Fruit fly (Drosophila melanogaster) S2 (cell line): ENCODE results near the gene GstZ1.

ENCODE experiments used
- CG8478 ChIP-seq: fragments of >200 bp; optimal IDR thresholded peaks from 2 replicates; lab custom pipeline; 2018
- CTCF ChIP-seq, 2 experiments: fragments of >200 bp; optimal IDR thresholded peaks; 2 replicates each; lab custom pipeline; 2018

The GstZ1 gene

dm6 chr3R:9433774-9434173 is 22.6 kb downstream of the GstZ1 start:
- no peak for TF ChIP-seq CG8478
- TF ChIP-seq CTCF (optimal IDR thresholded peaks at IDR 0.05; lab: Kevin White, UChicago), result no peak

DNA sequence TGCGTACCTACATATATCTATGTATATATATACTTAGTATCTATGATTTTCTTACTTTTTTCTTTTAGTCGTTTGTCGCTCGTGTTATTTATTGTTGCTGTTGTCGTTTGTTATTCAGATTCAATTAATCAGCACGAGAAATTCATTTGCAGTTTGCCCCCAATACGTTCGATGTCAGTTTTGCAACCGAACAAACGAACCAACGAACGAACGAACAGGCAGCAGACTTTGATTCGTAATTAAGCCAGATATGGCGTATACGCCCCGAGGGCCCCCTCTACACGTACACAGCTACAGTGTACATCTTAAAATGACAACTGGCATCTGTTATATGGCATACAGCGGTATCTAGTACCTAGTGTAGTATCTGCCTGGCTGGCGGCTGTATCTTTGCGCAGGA is 23.1 kb downstream of the GstZ1 start:
- TF ChIP-seq CTCF (optimal IDR thresholded peaks at IDR 0.05; lab: Kevin White, UChicago) (no peak), CG8478 (no peak)

- TF ChIP-seq CTCF (optimal IDR thresholded peaks at IDR 0.05; lab: Kevin White, UChicago) (no peak), CG8478 (no peak)
Measured at dm6 chr3R:9430344-9431253, 25.7 kb downstream of the GstZ1 start.

DNA sequence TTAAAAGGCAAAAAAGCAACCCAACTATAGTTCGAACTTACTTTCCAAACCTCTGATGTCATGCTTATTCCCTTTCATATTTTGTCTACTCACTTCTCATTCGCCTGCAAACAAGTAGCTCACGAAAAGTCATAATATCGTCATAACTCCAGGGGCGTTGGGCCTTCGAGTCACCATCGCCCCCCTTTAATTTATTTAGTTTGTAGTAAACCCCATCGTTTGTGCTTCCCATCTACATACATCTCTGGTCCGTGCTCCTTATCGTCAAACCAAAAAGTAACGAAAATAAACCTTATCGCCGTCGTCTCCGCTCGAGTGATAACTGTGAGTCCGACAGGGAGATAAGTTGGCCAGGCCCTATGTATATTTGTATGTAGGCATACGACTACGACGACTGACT is 27.4 kb downstream of the GstZ1 start:
- no peak for TF ChIP-seq CG8478
- TF ChIP-seq CTCF (optimal IDR thresholded peaks at IDR 0.05; lab: Kevin White, UChicago), result no peak

dm6 chr3R:9428189-9428699 is 28.1 kb downstream of the GstZ1 start:
- TF ChIP-seq CG8478, result no peak
- no peak for TF ChIP-seq CTCF (optimal IDR thresholded peaks at IDR 0.05; lab: Kevin White, UChicago)

DNA sequence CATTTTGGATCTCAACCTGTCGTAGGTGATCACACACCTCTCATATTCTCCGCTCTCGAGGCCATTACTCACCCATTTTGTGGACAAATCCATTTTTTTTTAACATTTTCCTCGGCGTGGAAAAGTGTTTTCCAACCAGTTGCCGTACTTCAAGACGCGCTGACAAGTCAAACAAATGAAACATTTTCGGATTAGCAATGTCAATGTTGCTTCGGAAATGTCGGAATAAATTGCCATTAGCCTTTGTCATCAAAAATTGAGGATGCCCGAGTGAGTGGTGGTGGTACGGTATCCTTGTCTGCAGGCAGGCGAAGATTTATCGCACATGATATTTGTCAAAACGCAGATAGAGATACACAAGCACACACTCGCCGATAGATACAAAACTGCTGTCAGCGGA is 29.0 kb downstream of the GstZ1 start:
- TF ChIP-seq CG8478 (no peak), CTCF (optimal IDR thresholded peaks at IDR 0.05; lab: Kevin White, UChicago) (no peak)

dm6 chr3R:9424061-9424665 is 32.2 kb downstream of the GstZ1 start:
- no peak for TF ChIP-seq CG8478
- TF ChIP-seq CTCF (optimal IDR thresholded peaks at IDR 0.05; lab: Kevin White, UChicago), result no peak

- TF ChIP-seq CTCF (optimal IDR thresholded peaks at IDR 0.05; lab: Kevin White, UChicago), result no peak
- no peak for TF ChIP-seq CG8478
Measured at dm6 chr3R:9422338-9422737, 34.0 kb downstream of the GstZ1 start.

DNA sequence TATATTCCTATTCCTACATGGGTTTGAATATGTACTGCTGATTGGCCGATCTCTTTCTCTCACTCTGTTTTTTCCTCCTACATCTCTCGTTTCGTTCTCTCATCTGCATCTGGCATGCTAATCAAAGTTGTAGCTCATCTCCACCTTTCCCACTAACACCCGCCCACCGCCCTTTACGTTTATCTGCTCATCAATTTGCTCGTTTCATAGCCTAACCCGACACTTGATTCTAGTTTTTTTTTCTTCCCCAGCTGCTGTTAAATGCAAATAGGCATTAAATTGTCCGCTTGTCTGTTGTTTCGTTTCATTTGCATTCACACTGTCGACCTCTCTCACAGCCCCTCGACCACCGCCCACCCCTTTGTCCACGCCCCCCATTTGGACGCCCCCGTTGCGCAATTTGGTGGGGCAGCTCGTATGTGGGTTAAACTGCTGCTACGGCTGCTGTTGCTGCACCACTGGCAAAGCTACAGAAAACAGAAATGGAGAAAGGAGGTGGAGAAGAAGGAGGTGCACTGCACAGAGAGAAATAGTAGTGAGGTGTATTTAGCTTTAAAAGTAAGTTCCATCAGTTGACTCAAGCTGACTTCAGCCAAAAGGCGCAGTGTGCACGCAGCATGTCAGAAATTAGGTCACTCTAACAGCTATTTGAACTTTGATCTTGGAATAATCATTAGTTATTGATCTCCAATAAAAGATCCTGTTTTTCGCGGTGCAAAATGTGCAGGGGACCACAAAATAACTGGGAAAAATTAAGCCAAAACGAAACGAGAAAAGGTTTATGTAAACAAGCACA is 35.7 kb downstream of the GstZ1 start:
- no peak for TF ChIP-seq CG8478
- no peak for TF ChIP-seq CTCF (optimal IDR thresholded peaks at IDR 0.05; lab: Kevin White, UChicago)

- no peak for TF ChIP-seq CTCF (optimal IDR thresholded peaks at IDR 0.05; lab: Kevin White, UChicago)
- no peak for TF ChIP-seq CG8478
Measured at dm6 chr3R:9419300-9419652, 37.1 kb downstream of the GstZ1 start.

dm6 chr3R:9418373-9419299 is 37.7 kb downstream of the GstZ1 start:
- TF ChIP-seq CTCF (optimal IDR thresholded peaks at IDR 0.05; lab: Kevin White, UChicago) (no peak), CG8478 (no peak)

- TF ChIP-seq CTCF (optimal IDR thresholded peaks at IDR 0.05; lab: Kevin White, UChicago) (no peak), CG8478 (no peak)
Measured at dm6 chr3R:9417577-9418334, 38.6 kb downstream of the GstZ1 start, which contains the start of gene ps. TSS of gene ps (plus strand) at chr3R:9417940.

- TF ChIP-seq CTCF (optimal IDR thresholded peaks at IDR 0.05; lab: Kevin White, UChicago), result no peak
- TF ChIP-seq CG8478, result no peak
Measured at dm6 chr3R:9416951-9417350, 39.4 kb downstream of the GstZ1 start.
